Worm (Caenorhabditis elegans): ENCODE measurements around the gene nspb-5.

nspb-5 gene

ce11 chrIV:6554865-6555264, 44.0 kb upstream of the nspb-5 start (continued):
- TF ChIP-seq gei-8 (GFP tag; optimal IDR thresholded peaks at IDR 0.05) (no peak), lin-1 (GFP tag; IDR thresholded peaks at IDR 0.05) (peak; percentile 50; the same call in 1 of the 2 replicates), ceh-20 (GFP tag; IDR thresholded peaks at IDR 0.05) (no peak), dpl-1 (GFP tag; optimal IDR thresholded peaks at IDR 0.05) (no peak), ztf-7 (tag; optimal IDR thresholded peaks at IDR 0.05) (peak; percentile 48), attf-4 (tag; optimal IDR thresholded peaks at IDR 0.05) (no peak), pha-4 (GFP tag; IDR thresholded peaks at IDR 0.05) (peak; percentile 42; the same call in 1 of the 2 replicates), pha-4 (tag; optimal IDR thresholded peaks at IDR 0.05) (no peak), daf-12 (tag; optimal IDR thresholded peaks at IDR 0.05) (no peak), zfp-3 (GFP tag; conservative IDR thresholded peaks at IDR 0.05) (no peak), nhr-28 (tag; optimal IDR thresholded peaks at IDR 0.05) (peak; percentile 91), mdt-29 (GFP tag; IDR thresholded peaks at IDR 0.05) (no peak), madf-5 (GFP tag; IDR thresholded peaks at IDR 0.05) (no peak), F26F4.8 (GFP tag; conservative IDR thresholded peaks at IDR 0.05) (no peak), nhr-77 (tag; optimal IDR thresholded peaks at IDR 0.05) (peak; percentile 59), unc-130 (GFP tag; optimal IDR thresholded peaks at IDR 0.05) (no peak), lir-3 (tag; optimal IDR thresholded peaks at IDR 0.05) (no peak), mes-2 (tag; optimal IDR thresholded peaks at IDR 0.05; ENCODE audit: poor library complexity, severe bottlenecking) (peak; percentile 66), F49E8.2 (tag; optimal IDR thresholded peaks at IDR 0.05; ENCODE audit: borderline replicate concordance) (no peak), php-3 (GFP tag; IDR thresholded peaks at IDR 0.05) (peak; percentile 61), lim-7 (GFP tag; IDR thresholded peaks at IDR 0.05) (no peak), tag-97 (GFP tag; IDR thresholded peaks at IDR 0.05) (no peak), arid-1 (GFP tag; conservative IDR thresholded peaks at IDR 0.05) (no peak), spr-3 (GFP tag; optimal IDR thresholded peaks at IDR 0.05) (no peak), nhr-41 (GFP tag; IDR thresholded peaks at IDR 0.05) (no peak), daf-19 (GFP tag; conservative IDR thresholded peaks at IDR 0.05) (no peak), unc-62 (GFP tag; optimal IDR thresholded peaks at IDR 0.05 in 1 of 2) (no peak), unc-62 (tag; optimal IDR thresholded peaks at IDR 0.05) (no peak), unc-39 (tag; optimal IDR thresholded peaks at IDR 0.05) (no peak), Y75B8A.6 (GFP tag; IDR thresholded peaks at IDR 0.05) (no peak), nhr-25 (tag; optimal IDR thresholded peaks at IDR 0.05; ENCODE audit: borderline replicate concordance, insufficient read depth) (no peak), dmd-6 (GFP tag; IDR thresholded peaks at IDR 0.05) (peak; percentile 84), hlh-30 (tag; optimal IDR thresholded peaks at IDR 0.05; ENCODE audit: insufficient read depth) (peak; percentile 79), dve-1 (tag; optimal IDR thresholded peaks at IDR 0.05; ENCODE audit: insufficient read depth) (peak; percentile 88), ZK546.5 (tag; optimal IDR thresholded peaks at IDR 0.05) (no peak), nhr-76 (tag; optimal IDR thresholded peaks at IDR 0.05) (no peak), ZK337.2 (GFP tag; IDR thresholded peaks at IDR 0.05) (no peak), saeg-2 (GFP tag; IDR thresholded peaks at IDR 0.05) (no peak), fkh-10 (GFP tag; optimal IDR thresholded peaks at IDR 0.05) (no peak), nhr-6 (tag; optimal IDR thresholded peaks at IDR 0.05) (no peak), lin-39 (tag; optimal IDR thresholded peaks at IDR 0.05) (no peak), nhr-42 (GFP tag; IDR thresholded peaks at IDR 0.05) (no peak), egl-27 (tag; optimal IDR thresholded peaks at IDR 0.05) (no peak), snpc-4 (tag; optimal IDR thresholded peaks at IDR 0.05) (no peak), mep-1 (tag; optimal IDR thresholded peaks at IDR 0.05) (no peak), lin-38 (GFP tag; IDR thresholded peaks at IDR 0.05) (no peak; the same call in 1 of the 2 replicates), Y48G9A.11 (GFP tag; IDR thresholded peaks at IDR 0.05) (no peak), tra-1 (GFP tag; IDR thresholded peaks at IDR 0.05) (0 out of 2 replicates have a peak, but pooled peaks have one; percentile 14), rbr-2 (tag; optimal IDR thresholded peaks at IDR 0.05) (no peak), ama-1 (optimal IDR thresholded peaks at IDR 0.05) (no peak), mdl-1 (tag; optimal IDR thresholded peaks at IDR 0.05) (peak in 1 of 2 experiments; percentile 56), dmd-9 (GFP tag; IDR thresholded peaks at IDR 0.05) (no peak)
